Worm (Caenorhabditis elegans) whole organism, mixed stage, embryonic: ENCODE results near the gene lin-40.

Source experiments
- ceh-39 ChIP-seq: fragments of 150-350 bp; optimal IDR thresholded peaks from 2 replicates; lab custom pipeline; 2014; ENCODE audit warnings: missing biosample characterization, missing genetic modification characterization
- elt-3 ChIP-seq: fragments of 150-350 bp; optimal IDR thresholded peaks from 2 replicates; lab custom pipeline; 2014; ENCODE audit warnings: missing biosample characterization, missing genetic modification characterization
- lsy-2 ChIP-seq: fragments of 150-350 bp; optimal IDR thresholded peaks from 2 replicates; lab custom pipeline; 2014; ENCODE audit warnings: missing biosample characterization, missing genetic modification characterization
- mab-5 ChIP-seq: fragments of 150-350 bp; optimal IDR thresholded peaks from 2 replicates; lab custom pipeline; 2014; ENCODE audit warnings: missing biosample characterization, missing genetic modification characterization
- nhr-12 ChIP-seq: fragments of 150-350 bp; optimal IDR thresholded peaks from 2 replicates; lab custom pipeline; 2014; ENCODE audit warnings: missing biosample characterization, missing genetic modification characterization
- nhr-76 ChIP-seq: sonication (generic microtip); optimal IDR thresholded peaks from 2 replicates; lab custom pipeline; 2017; ENCODE audit warnings: missing biosample characterization, missing genetic modification characterization
- snpc-4 ChIP-seq: fragments of 150-350 bp; optimal IDR thresholded peaks from 2 replicates; lab custom pipeline; 2014; ENCODE audit warnings: missing biosample characterization, missing genetic modification characterization
- tbx-8 ChIP-seq: fragments of 200-800 bp; sonication (Bioruptor generic); optimal IDR thresholded peaks from 2 replicates; lab custom pipeline; 2018; ENCODE audit warnings: mild to moderate bottlenecking, missing genetic modification characterization, moderate library complexity, missing compliant biosample characterization
- unc-39 ChIP-seq: fragments of 150-350 bp; optimal IDR thresholded peaks from 2 replicates; lab custom pipeline; 2014; ENCODE audit warnings: missing biosample characterization, missing genetic modification characterization
- ztf-11 ChIP-seq: fragments of 150-350 bp; optimal IDR thresholded peaks from 2 replicates; lab custom pipeline; 2014; ENCODE audit warnings: missing biosample characterization, missing genetic modification characterization

- TF ChIP-seq lsy-2 (tag; lab: Kevin White, UChicago) (no peak), elt-3 (tag; lab: Kevin White, UChicago) (no peak), tbx-8 (GFP tag; lab: Kevin White, UChicago) (no peak), nhr-12 (tag; lab: Kevin White, UChicago) (no peak), unc-39 (no peak), ceh-39 (tag; lab: Kevin White, UChicago) (no peak), snpc-4 (no peak), mab-5 (tag; lab: Kevin White, UChicago) (no peak), ztf-11 (no peak), nhr-76 (tag; lab: Kevin White, UChicago) (no peak)
Observed at ce11 chrV:3750328-3750727, 45.5 kb downstream of the lin-40 start.
